Worm (Caenorhabditis elegans) whole organism, L3 larva: ENCODE results near the gene txt-13.

Source experiments
- ZK546.5 ChIP-seq: sonication (generic microtip); optimal IDR thresholded peaks from 2 replicates; lab custom pipeline; 2017; ENCODE audit warnings: missing biosample characterization, missing genetic modification characterization
- aly-2 ChIP-seq: fragments of 150-350 bp; optimal IDR thresholded peaks from 2 replicates; lab custom pipeline; 2014; ENCODE audit warnings: missing biosample characterization, missing genetic modification characterization
- ama-1 ChIP-seq: fragments of 150-350 bp; optimal IDR thresholded peaks from 2 replicates; lab custom pipeline; 2018
- ceh-28 ChIP-seq: fragments of 150-350 bp; optimal IDR thresholded peaks from 2 replicates; lab custom pipeline; 2014; ENCODE audit warnings: missing biosample characterization, missing genetic modification reagents, missing genetic modification characterization
- ceh-82 ChIP-seq: fragments of 150-350 bp; optimal IDR thresholded peaks from 2 replicates; lab custom pipeline; 2014; ENCODE audit warnings: missing biosample characterization, missing genetic modification characterization
- ceh-9 ChIP-seq: sonication (generic microtip); optimal IDR thresholded peaks from 2 replicates; lab custom pipeline; 2018; ENCODE audit warnings: missing biosample characterization, missing genetic modification characterization
- daf-12 ChIP-seq: fragments of 150-350 bp; optimal IDR thresholded peaks from 2 replicates; lab custom pipeline; 2014; ENCODE audit warnings: missing biosample characterization, missing genetic modification reagents, missing genetic modification characterization
- egl-5 ChIP-seq: fragments of 150-350 bp; optimal IDR thresholded peaks from 2 replicates; lab custom pipeline; 2017; ENCODE audit warnings: missing biosample characterization, missing genetic modification reagents, missing genetic modification characterization, inconsistent platforms
- elt-1 ChIP-seq: fragments of 150-350 bp; optimal IDR thresholded peaks from 2 replicates; lab custom pipeline; 2014; ENCODE audit warnings: missing biosample characterization, missing genetic modification characterization
- eor-1 ChIP-seq, 2 experiments: fragments of 150-350 bp; optimal IDR thresholded peaks; 2 replicates each; lab custom pipeline; 2014 to 2018; ENCODE audit warnings: missing biosample characterization in 2 of 2, missing genetic modification characterization in 2 of 2
- fkh-10 ChIP-seq: sonication (generic microtip); optimal IDR thresholded peaks from 2 replicates; lab custom pipeline; 2017; ENCODE audit warnings: missing biosample characterization, missing genetic modification reagents, missing genetic modification characterization
- fos-1 ChIP-seq: fragments of 150-350 bp; optimal IDR thresholded peaks from 2 replicates; lab custom pipeline; 2014; ENCODE audit warnings: missing biosample characterization, missing genetic modification characterization
- hmg-11 ChIP-seq: sonication (generic microtip); optimal IDR thresholded peaks from 2 replicates; lab custom pipeline; 2016; ENCODE audit warnings: missing genetic modification characterization, missing compliant biosample characterization
- jun-1 ChIP-seq: fragments of 150-350 bp; optimal IDR thresholded peaks from 2 replicates; lab custom pipeline; 2014; ENCODE audit warnings: missing biosample characterization, missing genetic modification reagents, missing genetic modification characterization
- lin-15B ChIP-seq: fragments of 150-350 bp; optimal IDR thresholded peaks from 2 replicates; lab custom pipeline; 2014; ENCODE audit warnings: missing biosample characterization, missing genetic modification characterization
- lin-39 ChIP-seq: fragments of 150-350 bp; optimal IDR thresholded peaks from 2 replicates; lab custom pipeline; 2018; ENCODE audit warnings: missing biosample characterization, missing genetic modification reagents, missing genetic modification characterization
- lsy-12 ChIP-seq: sonication (generic microtip); optimal IDR thresholded peaks from 2 replicates; lab custom pipeline; 2016; ENCODE audit warnings: mild to moderate bottlenecking, missing genetic modification characterization, missing compliant biosample characterization
- mdl-1 ChIP-seq: fragments of 150-350 bp; optimal IDR thresholded peaks from 2 replicates; lab custom pipeline; 2014; ENCODE audit warnings: missing biosample characterization, missing genetic modification characterization
- mml-1 ChIP-seq: fragments of 150-350 bp; sonication (generic microtip); optimal IDR thresholded peaks from 3 replicates; lab custom pipeline; 2014; ENCODE audit warnings: missing biosample characterization, missing genetic modification characterization
- nfya-1 ChIP-seq: sonication (generic microtip); optimal IDR thresholded peaks from 2 replicates; lab custom pipeline; 2017; ENCODE audit warnings: missing genetic modification characterization, mild to moderate bottlenecking, missing compliant biosample characterization, antibody characterized with exemption, moderate library complexity; ENCODE audit not compliant: insufficient read depth
- nhr-11 ChIP-seq: fragments of 150-350 bp; optimal IDR thresholded peaks from 2 replicates; lab custom pipeline; 2014; ENCODE audit warnings: missing biosample characterization, missing genetic modification characterization
- nhr-12 ChIP-seq: fragments of 150-350 bp; optimal IDR thresholded peaks from 2 replicates; lab custom pipeline; 2014; ENCODE audit warnings: missing biosample characterization, missing genetic modification characterization
- nhr-23 ChIP-seq: fragments of 150-350 bp; optimal IDR thresholded peaks from 2 replicates; lab custom pipeline; 2014; ENCODE audit warnings: missing biosample characterization, missing genetic modification reagents, missing genetic modification characterization
- nhr-43 ChIP-seq: sonication (generic microtip); optimal IDR thresholded peaks from 2 replicates; lab custom pipeline; 2016; ENCODE audit warnings: mild to moderate bottlenecking, missing genetic modification characterization, missing compliant biosample characterization; ENCODE audit not compliant: poor library complexity, severe bottlenecking
- nhr-67 ChIP-seq: fragments of 150-350 bp; optimal IDR thresholded peaks from 2 replicates; lab custom pipeline; 2014; ENCODE audit warnings: missing biosample characterization, missing genetic modification characterization
- nhr-76 ChIP-seq: fragments of 150-350 bp; sonication (generic microtip); optimal IDR thresholded peaks from 5 replicates; lab custom pipeline; 2014; ENCODE audit warnings: missing biosample characterization, missing genetic modification characterization
- nhr-77 ChIP-seq: fragments of 150-350 bp; optimal IDR thresholded peaks from 2 replicates; lab custom pipeline; 2014; ENCODE audit warnings: missing biosample characterization, missing genetic modification characterization
- pha-4 ChIP-seq: fragments of 150-350 bp; optimal IDR thresholded peaks from 2 replicates; lab custom pipeline; 2014; ENCODE audit warnings: missing biosample characterization, missing genetic modification reagents, missing genetic modification characterization
- pqm-1 ChIP-seq: fragments of 150-350 bp; optimal IDR thresholded peaks from 2 replicates; lab custom pipeline; 2017; ENCODE audit warnings: missing biosample characterization, missing genetic modification characterization, inconsistent platforms
- snpc-4 ChIP-seq: fragments of 150-350 bp; optimal IDR thresholded peaks from 2 replicates; lab custom pipeline; 2014; ENCODE audit warnings: missing biosample characterization, missing genetic modification characterization
- tbx-2 ChIP-seq: sonication (generic microtip); optimal IDR thresholded peaks from 2 replicates; lab custom pipeline; 2016; ENCODE audit warnings: mild to moderate bottlenecking, missing genetic modification characterization, missing compliant biosample characterization
- unc-39 ChIP-seq: sonication (generic microtip); optimal IDR thresholded peaks from 4 replicates; lab custom pipeline; 2017; ENCODE audit warnings: missing biosample characterization, missing genetic modification characterization
- unc-62 ChIP-seq: fragments of 150-350 bp; sonication (generic microtip); optimal IDR thresholded peaks from 4 replicates; lab custom pipeline; 2014; ENCODE audit warnings: missing biosample characterization, missing genetic modification reagents, missing genetic modification characterization
- zag-1 ChIP-seq: fragments of 150-350 bp; optimal IDR thresholded peaks from 2 replicates; lab custom pipeline; 2014; ENCODE audit warnings: missing biosample characterization, missing genetic modification characterization
- ztf-4 ChIP-seq: fragments of 150-350 bp; optimal IDR thresholded peaks from 2 replicates; lab custom pipeline; 2014; ENCODE audit warnings: missing biosample characterization, missing genetic modification characterization

The txt-13 gene

ce11 chrII:10529218-10529751, 41.1 kb upstream of the txt-13 start:
- no peak for TF ChIP-seq aly-2 (tag; lab: Kevin White, UChicago)
- no peak for TF ChIP-seq nhr-67 (tag; lab: Kevin White, UChicago)
- TF ChIP-seq tbx-2 (tag; lab: Kevin White, UChicago) = peak; percentile 29
- no peak for TF ChIP-seq egl-5 (tag; lab: Kevin White, UChicago)
- no peak for TF ChIP-seq ztf-4 (tag; lab: Kevin White, UChicago)
- no peak for TF ChIP-seq nhr-76 (tag; lab: Kevin White, UChicago)
- TF ChIP-seq elt-1 = no peak
- TF ChIP-seq pqm-1 (tag; lab: Kevin White, UChicago) = no peak
- peak; percentile 56 for TF ChIP-seq hmg-11 (tag; lab: Kevin White, UChicago)
- peak; percentile 89 for TF ChIP-seq pha-4 (tag; lab: Kevin White, UChicago)
- TF ChIP-seq fkh-10 (GFP tag; lab: Kevin White, UChicago) = no peak
- TF ChIP-seq mml-1 (tag; lab: Kevin White, UChicago) = no peak
- TF ChIP-seq unc-62 = no peak
- no peak for TF ChIP-seq nhr-23 (tag; lab: Kevin White, UChicago)
- no peak for TF ChIP-seq mdl-1
- no peak for TF ChIP-seq nhr-11 (tag; lab: Kevin White, UChicago)

DNA sequence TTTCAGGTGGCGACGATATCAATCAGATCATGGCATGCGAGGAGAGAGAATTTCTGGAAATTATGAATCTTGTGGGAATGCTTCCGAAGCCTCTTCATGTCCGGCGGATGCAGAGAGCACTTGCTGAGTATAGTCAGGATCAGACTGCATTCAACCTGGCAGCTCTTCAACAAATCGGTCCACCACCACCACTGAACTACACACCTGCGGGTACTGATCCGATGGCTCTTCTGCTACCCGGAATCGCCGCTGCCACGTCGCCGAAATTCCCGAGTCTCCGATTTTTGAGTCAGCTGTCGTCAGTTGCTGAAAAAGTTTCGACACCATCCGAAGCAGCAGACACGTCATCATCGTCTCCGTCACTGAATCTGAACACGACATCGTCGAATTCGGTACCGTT, 39.5 kb upstream of the txt-13 start:
- TF ChIP-seq nhr-77 (no peak), nfya-1 (tag; lab: Kevin White, UChicago) (no peak), aly-2 (tag; lab: Kevin White, UChicago) (no peak), lsy-12 (tag; lab: Kevin White, UChicago) (no peak), ceh-9 (tag; lab: Kevin White, UChicago) (no peak), nhr-11 (tag; lab: Kevin White, UChicago) (no peak), ceh-82 (tag; lab: Kevin White, UChicago) (no peak), jun-1 (no peak), ztf-4 (tag; lab: Kevin White, UChicago) (no peak), zag-1 (no peak), lin-39 (tag; lab: Kevin White, UChicago) (no peak), pqm-1 (tag; lab: Kevin White, UChicago) (no peak), mdl-1 (no peak), daf-12 (no peak), nhr-76 (tag; lab: Kevin White, UChicago) (no peak), nhr-43 (no peak), nhr-23 (tag; lab: Kevin White, UChicago) (no peak), fos-1 (no peak), ZK546.5 (tag; lab: Kevin White, UChicago) (no peak), unc-39 (tag; lab: Kevin White, UChicago) (no peak)
- TF ChIP-seq, all 47 proteins: peak for 0

DNA sequence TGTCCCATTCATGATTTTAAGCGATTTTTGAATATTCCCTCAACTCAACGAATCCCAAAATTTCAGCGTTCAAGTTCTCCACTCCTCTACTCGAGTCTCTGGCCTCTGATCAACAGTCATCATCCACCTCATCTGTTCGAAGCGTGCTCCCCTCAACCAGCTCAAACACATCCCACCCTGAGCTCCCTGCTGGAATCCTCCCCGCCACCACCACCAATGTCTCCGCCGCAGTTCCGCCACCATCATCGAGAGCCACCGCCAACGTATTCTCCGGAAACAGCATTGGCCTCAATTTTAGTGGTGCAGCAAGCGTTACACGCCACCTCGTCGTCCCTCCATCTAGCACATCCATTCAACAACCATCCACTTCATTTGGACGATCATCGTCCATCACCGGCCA, 38.8 kb upstream of the txt-13 start:
- no peak for TF ChIP-seq nhr-43
- no peak for TF ChIP-seq unc-62
- TF ChIP-seq nhr-76 (tag; lab: Kevin White, UChicago) = no peak
- TF ChIP-seq hmg-11 (tag; lab: Kevin White, UChicago) = no peak
- TF ChIP-seq snpc-4 (tag; lab: Kevin White, UChicago) = no peak
- TF ChIP-seq lin-15B = no peak
- TF ChIP-seq nhr-77 = no peak
- TF ChIP-seq ztf-4 (tag; lab: Kevin White, UChicago) = no peak
- TF ChIP-seq zag-1 = no peak
- TF ChIP-seq pqm-1 (tag; lab: Kevin White, UChicago) = no peak
- no peak for TF ChIP-seq nhr-12 (tag; lab: Kevin White, UChicago)
- TF ChIP-seq, all 47 proteins: peak for 0

DNA sequence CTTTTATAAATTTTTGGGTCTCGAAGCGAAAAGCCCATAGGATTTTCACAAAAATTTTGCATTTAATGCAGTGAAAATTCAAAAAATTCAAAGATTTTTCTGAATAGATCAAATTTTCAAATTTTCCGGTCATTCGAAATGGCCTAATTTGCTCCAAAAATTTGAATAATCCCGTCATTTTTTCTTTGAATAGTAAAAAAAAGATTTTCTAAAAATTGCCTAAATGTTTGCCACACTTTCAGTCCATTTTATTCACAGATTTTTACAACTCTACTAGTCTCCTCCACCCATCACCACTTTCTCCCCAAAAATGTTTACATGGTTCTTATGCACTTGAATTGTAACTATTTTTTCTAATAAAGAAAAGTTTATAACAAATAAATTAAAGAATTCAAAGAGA, 36.4 kb upstream of the txt-13 start:
- TF ChIP-seq daf-12 (no peak), eor-1 (tag; optimal IDR thresholded peaks at IDR 0.05; lab: Kevin White, UChicago) (no peak), zag-1 (no peak), nhr-76 (tag; lab: Kevin White, UChicago) (no peak), ceh-28 (tag; lab: Kevin White, UChicago) (no peak), mdl-1 (no peak), ztf-4 (tag; lab: Kevin White, UChicago) (no peak), elt-1 (no peak), nhr-67 (tag; lab: Kevin White, UChicago) (no peak)

- TF ChIP-seq ama-1 (lab: Kevin White, UChicago) = no peak
Measured at ce11 chrII:10537571-10537970, 32.8 kb upstream of the txt-13 start, which contains the start of gene R166.2. R166.2 (minus strand) TSS chrII:10537671.
